Worm (Caenorhabditis elegans) whole organism, late embryonic: ENCODE measurements around the gene srbc-22.
A peak's percentile ranks its signal among the peaks of the same experiment; 100 is the strongest.

Experiments
- C08G9.2 ChIP-seq: sonication (generic microtip); optimal IDR thresholded peaks from 2 replicates; lab custom pipeline; 2016; ENCODE audit warnings: mild to moderate bottlenecking, missing genetic modification characterization, moderate library complexity, missing compliant biosample characterization
- T23F11.4 ChIP-seq: fragments of 200-800 bp; sonication (Bioruptor generic); optimal IDR thresholded peaks from 2 replicates; lab custom pipeline; 2018; ENCODE audit warnings: mild to moderate bottlenecking, missing genetic modification characterization, missing compliant biosample characterization
- ama-1 ChIP-seq: fragments of 150-350 bp; optimal IDR thresholded peaks from 2 replicates; lab custom pipeline; 2014
- ceh-14 ChIP-seq: sonication (generic microtip); optimal IDR thresholded peaks from 2 replicates; lab custom pipeline; 2016; ENCODE audit warnings: missing genotype, missing genetic modification characterization, missing compliant biosample characterization
- ceh-18 ChIP-seq: sonication (generic microtip); optimal IDR thresholded peaks from 2 replicates; lab custom pipeline; 2016; ENCODE audit warnings: missing genetic modification characterization, missing compliant biosample characterization
- ceh-19 ChIP-seq: fragments of 200-800 bp; sonication (Bioruptor generic); optimal IDR thresholded peaks from 2 replicates; lab custom pipeline; 2018; ENCODE audit warnings: mild to moderate bottlenecking, missing genetic modification characterization, missing compliant biosample characterization
- ceh-2 ChIP-seq: sonication (generic microtip); optimal IDR thresholded peaks from 2 replicates; lab custom pipeline; 2016; ENCODE audit warnings: missing genotype, missing genetic modification characterization, missing compliant biosample characterization
- ceh-24 ChIP-seq: sonication (generic microtip); optimal IDR thresholded peaks from 2 replicates; lab custom pipeline; 2016; ENCODE audit warnings: mild to moderate bottlenecking, missing genetic modification characterization, missing compliant biosample characterization
- ceh-30 ChIP-seq: fragments of 150-350 bp; optimal IDR thresholded peaks from 2 replicates; lab custom pipeline; 2014; ENCODE audit warnings: missing biosample characterization, missing genetic modification characterization
- ceh-31 ChIP-seq: sonication (generic microtip); optimal IDR thresholded peaks from 2 replicates; lab custom pipeline; 2016; ENCODE audit warnings: missing genetic modification characterization, missing compliant biosample characterization
- ceh-34 ChIP-seq: sonication (generic microtip); optimal IDR thresholded peaks from 2 replicates; lab custom pipeline; 2016; ENCODE audit warnings: mild to moderate bottlenecking, missing genetic modification characterization, missing compliant biosample characterization
- ceh-48 ChIP-seq: sonication (generic microtip); optimal IDR thresholded peaks from 2 replicates; lab custom pipeline; 2016; ENCODE audit warnings: missing genetic modification characterization, inconsistent platforms, missing compliant biosample characterization
- dmd-4 ChIP-seq: sonication (generic microtip); optimal IDR thresholded peaks from 2 replicates; lab custom pipeline; 2016; ENCODE audit warnings: borderline replicate concordance, missing genetic modification characterization, missing compliant biosample characterization
- elt-4 ChIP-seq: sonication (generic microtip); optimal IDR thresholded peaks from 2 replicates; lab custom pipeline; 2016; ENCODE audit warnings: missing genetic modification characterization, missing compliant biosample characterization
- fkh-10 ChIP-seq: fragments of 150-350 bp; optimal IDR thresholded peaks from 2 replicates; lab custom pipeline; 2014; ENCODE audit warnings: missing biosample characterization, missing genetic modification reagents, missing genetic modification characterization
- hlh-13 ChIP-seq: fragments of 200-800 bp; sonication (Bioruptor generic); optimal IDR thresholded peaks from 2 replicates; lab custom pipeline; 2018; ENCODE audit warnings: mild to moderate bottlenecking, missing genetic modification characterization, missing compliant biosample characterization
- hlh-15 ChIP-seq: sonication (generic microtip); optimal IDR thresholded peaks from 2 replicates; lab custom pipeline; 2016; ENCODE audit warnings: missing genetic modification characterization, missing compliant biosample characterization
- hlh-30 ChIP-seq: sonication (generic microtip); optimal IDR thresholded peaks from 2 replicates; lab custom pipeline; 2017; ENCODE audit warnings: antibody characterized with exemption, missing genetic modification characterization, missing compliant biosample characterization; ENCODE audit not compliant: insufficient read depth
- hlh-6 ChIP-seq: sonication (generic microtip); optimal IDR thresholded peaks from 2 replicates; lab custom pipeline; 2016; ENCODE audit warnings: missing genotype, missing genetic modification characterization, missing compliant biosample characterization
- mec-3 ChIP-seq: sonication (generic microtip); optimal IDR thresholded peaks from 2 replicates; lab custom pipeline; 2016; ENCODE audit warnings: borderline replicate concordance, missing genetic modification characterization, missing compliant biosample characterization
- nfya-1 ChIP-seq: sonication (generic microtip); optimal IDR thresholded peaks from 2 replicates; lab custom pipeline; 2017; ENCODE audit warnings: missing genetic modification characterization, mild to moderate bottlenecking, missing compliant biosample characterization, antibody characterized with exemption, moderate library complexity
- nhr-232 ChIP-seq: sonication (generic microtip); optimal IDR thresholded peaks from 2 replicates; lab custom pipeline; 2016; ENCODE audit warnings: missing genetic modification characterization, missing compliant biosample characterization
- npax-4 ChIP-seq: sonication (generic microtip); optimal IDR thresholded peaks from 2 replicates; lab custom pipeline; 2016; ENCODE audit warnings: missing genetic modification characterization, missing compliant biosample characterization
- odd-2 ChIP-seq: sonication (generic microtip); optimal IDR thresholded peaks from 2 replicates; lab custom pipeline; 2017; ENCODE audit warnings: antibody characterized with exemption, mild to moderate bottlenecking, missing genetic modification characterization, missing compliant biosample characterization
- pat-9 ChIP-seq: fragments of 200-800 bp; sonication (Bioruptor generic); optimal IDR thresholded peaks from 2 replicates; lab custom pipeline; 2018; ENCODE audit warnings: mild to moderate bottlenecking, missing genetic modification characterization, moderate library complexity, missing compliant biosample characterization
- pax-1 ChIP-seq: fragments of 150-350 bp; optimal IDR thresholded peaks from 2 replicates; lab custom pipeline; 2014; ENCODE audit warnings: missing biosample characterization, missing genetic modification characterization
- pha-2 ChIP-seq: sonication (generic microtip); optimal IDR thresholded peaks from 2 replicates; lab custom pipeline; 2017; ENCODE audit warnings: mild to moderate bottlenecking, missing genetic modification characterization, missing compliant biosample characterization
- pha-4 ChIP-seq: fragments of 150-350 bp; optimal IDR thresholded peaks from 2 replicates; lab custom pipeline; 2018; ENCODE audit warnings: missing biosample characterization, missing genetic modification reagents, missing genetic modification characterization
- pros-1 ChIP-seq: fragments of 150-350 bp; optimal IDR thresholded peaks from 2 replicates; lab custom pipeline; 2014; ENCODE audit warnings: missing biosample characterization, missing genetic modification reagents, missing genetic modification characterization
- sox-4 ChIP-seq: sonication (generic microtip); optimal IDR thresholded peaks from 2 replicates; lab custom pipeline; 2017; ENCODE audit warnings: mild to moderate bottlenecking, missing genetic modification characterization, inconsistent platforms, missing compliant biosample characterization
- syd-9 ChIP-seq: sonication (generic microtip); optimal IDR thresholded peaks from 2 replicates; lab custom pipeline; 2016; ENCODE audit warnings: mild to moderate bottlenecking, missing genetic modification characterization, moderate library complexity, missing compliant biosample characterization
- tbx-2 ChIP-seq: sonication (generic microtip); optimal IDR thresholded peaks from 2 replicates; lab custom pipeline; 2016; ENCODE audit warnings: missing genetic modification characterization, missing compliant biosample characterization
- unc-42 ChIP-seq: sonication (generic microtip); optimal IDR thresholded peaks from 2 replicates; lab custom pipeline; 2016; ENCODE audit warnings: missing genotype, missing genetic modification characterization, missing compliant biosample characterization
- unc-55 ChIP-seq: sonication (generic microtip); optimal IDR thresholded peaks from 2 replicates; lab custom pipeline; 2017; ENCODE audit warnings: missing biosample characterization, missing genetic modification reagents, missing genetic modification characterization
- zip-5 ChIP-seq: sonication (generic microtip); optimal IDR thresholded peaks from 2 replicates; lab custom pipeline; 2016; ENCODE audit warnings: missing genetic modification characterization, missing compliant biosample characterization

The srbc-22 gene

ce11 chrV:2179214-2179613 is 22.3 kb downstream of the srbc-22 start, which contains the start of gene cyp-33C1:
TSS of gene cyp-33C1 (plus strand) at chrV:2179514.
- TF ChIP-seq hlh-6 (tag; lab: Kevin White, UChicago) (no peak), ceh-30 (tag; lab: Kevin White, UChicago) (no peak), ceh-18 (tag; lab: Kevin White, UChicago) (no peak), zip-5 (tag; lab: Kevin White, UChicago) (no peak), sox-4 (tag; lab: Kevin White, UChicago) (no peak), npax-4 (tag; lab: Kevin White, UChicago) (no peak), nfya-1 (no peak), ceh-2 (tag; lab: Kevin White, UChicago) (no peak), mec-3 (tag; lab: Kevin White, UChicago) (no peak), ceh-14 (tag; lab: Kevin White, UChicago) (no peak)
- TF ChIP-seq, all 69 proteins: peak for 0

ce11 chrV:2181738-2182137 is 24.8 kb downstream of the srbc-22 start, which contains the start of gene srbc-16:
TSS of gene srbc-16 (plus strand) at chrV:2182038.
- TF ChIP-seq pros-1 = no peak
- TF ChIP-seq unc-55 (GFP tag; lab: Kevin White, UChicago) = no peak
- no peak for TF ChIP-seq unc-42
- TF ChIP-seq ama-1 = no peak
- TF ChIP-seq syd-9 (tag; lab: Kevin White, UChicago) = no peak
- TF ChIP-seq pha-4 (tag; lab: Kevin White, UChicago) = no peak
- no peak for TF ChIP-seq fkh-10
- TF ChIP-seq hlh-30 (tag; lab: Kevin White, UChicago) = no peak

- TF ChIP-seq hlh-13 (no peak), ceh-34 (no peak), dmd-4 (tag; lab: Kevin White, UChicago) (no peak), ceh-30 (tag; lab: Kevin White, UChicago) (no peak), pha-4 (tag; lab: Kevin White, UChicago) (no peak), ceh-31 (no peak), ceh-19 (GFP tag; lab: Kevin White, UChicago) (no peak), unc-55 (GFP tag; lab: Kevin White, UChicago) (no peak), C08G9.2 (no peak), ceh-48 (tag; lab: Kevin White, UChicago) (no peak)
Measured at ce11 chrV:2183162-2183561, 26.2 kb downstream of the srbc-22 start, which contains the start of gene cyp-33C2. TSS of gene cyp-33C2 (plus strand) at chrV:2183488.

- TF ChIP-seq ceh-30 (tag; lab: Kevin White, UChicago) (no peak), elt-4 (tag; lab: Kevin White, UChicago) (peak; percentile 5)
Measured at ce11 chrV:2185486-2185885, 28.6 kb downstream of the srbc-22 start.

- TF ChIP-seq nfya-1 (peak; percentile 60), pax-1 (tag; lab: Kevin White, UChicago) (no peak), ceh-24 (no peak), odd-2 (tag; lab: Kevin White, UChicago) (no peak), nhr-232 (tag; lab: Kevin White, UChicago) (no peak), tbx-2 (no peak), pha-2 (no peak)
Measured at ce11 chrV:2187864-2188345, 31.0 kb downstream of the srbc-22 start, which contains the start of gene Y5H2B.3. TSS of gene Y5H2B.3 (plus strand) at chrV:2188295.

- no peak for TF ChIP-seq ceh-48 (tag; lab: Kevin White, UChicago)
- TF ChIP-seq unc-55 (GFP tag; lab: Kevin White, UChicago) = no peak
- TF ChIP-seq hlh-6 (tag; lab: Kevin White, UChicago) = no peak
- no peak for TF ChIP-seq T23F11.4
- no peak for TF ChIP-seq pat-9 (tag; lab: Kevin White, UChicago)
- no peak for TF ChIP-seq tbx-2
- TF ChIP-seq hlh-30 (tag; lab: Kevin White, UChicago) = no peak
- TF ChIP-seq hlh-15 (tag; lab: Kevin White, UChicago) = no peak
- TF ChIP-seq ceh-19 (GFP tag; lab: Kevin White, UChicago) = no peak
- no peak for TF ChIP-seq ceh-2 (tag; lab: Kevin White, UChicago)
Measured at ce11 chrV:2190383-2190782, 33.5 kb downstream of the srbc-22 start.
